Worm (Caenorhabditis elegans) whole organism, L4 larva: Measurements from ENCODE around the gene srd-21.

ENCODE experiments used
- ceh-82 ChIP-seq: sonication (generic microtip); optimal IDR thresholded peaks from 2 replicates; lab custom pipeline; 2017; ENCODE audit warnings: missing biosample characterization, missing genetic modification characterization
- dve-1 ChIP-seq: sonication (generic microtip); optimal IDR thresholded peaks from 2 replicates; lab custom pipeline; 2017; ENCODE audit warnings: antibody characterized with exemption, mild to moderate bottlenecking, missing genetic modification characterization, missing compliant biosample characterization; ENCODE audit not compliant: insufficient read depth
- egl-27 ChIP-seq: sonication (generic microtip); optimal IDR thresholded peaks from 3 replicates; lab custom pipeline; 2017; ENCODE audit warnings: missing biosample characterization, missing genetic modification reagents, missing genetic modification characterization
- lsy-2 ChIP-seq, 2 experiments: fragments of 150-350 bp in 1 of 2; sonication (generic microtip) in 1 of 2; optimal IDR thresholded peaks; 2 replicates each; lab custom pipeline; 2014 to 2017; ENCODE audit warnings: missing biosample characterization in 2 of 2, missing genetic modification characterization in 2 of 2
- saeg-2 ChIP-seq: fragments of 200-800 bp; sonication (Bioruptor generic); IDR thresholded peaks from 2 replicates; pipeline ENCODE4 v1.3.6; 2022; ENCODE audit warnings: missing genetic modification reagents, missing genetic modification characterization, missing compliant biosample characterization

DNA sequence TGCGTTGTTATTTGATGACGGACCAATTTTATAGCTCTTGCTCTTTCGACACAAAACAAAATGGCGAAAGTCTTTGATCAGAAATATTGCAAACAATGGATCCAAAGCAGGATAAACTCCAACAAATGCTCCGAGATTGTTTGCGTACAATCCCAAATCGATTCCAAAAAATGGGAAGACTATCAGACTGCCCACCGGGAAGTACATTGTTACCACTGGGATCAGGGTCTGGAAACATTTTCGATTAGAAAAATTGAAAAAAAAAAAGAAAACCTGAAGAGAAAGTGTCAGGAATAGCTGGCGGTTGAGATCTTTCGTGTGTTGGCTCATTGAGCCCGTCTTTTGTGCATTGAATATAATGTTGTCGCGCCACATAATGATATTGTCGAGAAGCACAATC, 48.6 kb upstream of the srd-21 start:
- TF ChIP-seq egl-27 (tag; lab: Kevin White, UChicago): no peak
- TF ChIP-seq dve-1 (tag; lab: Kevin White, UChicago): no peak
- no peak for TF ChIP-seq saeg-2 (GFP tag; lab: Robert Waterston, UW)
- no peak for TF ChIP-seq ceh-82 (tag; lab: Kevin White, UChicago)
- no peak for TF ChIP-seq lsy-2 (tag; optimal IDR thresholded peaks at IDR 0.05; lab: Kevin White, UChicago)
